Worm (Caenorhabditis elegans): ENCODE data around the gene nhr-235.

Gene nhr-235

DNA sequence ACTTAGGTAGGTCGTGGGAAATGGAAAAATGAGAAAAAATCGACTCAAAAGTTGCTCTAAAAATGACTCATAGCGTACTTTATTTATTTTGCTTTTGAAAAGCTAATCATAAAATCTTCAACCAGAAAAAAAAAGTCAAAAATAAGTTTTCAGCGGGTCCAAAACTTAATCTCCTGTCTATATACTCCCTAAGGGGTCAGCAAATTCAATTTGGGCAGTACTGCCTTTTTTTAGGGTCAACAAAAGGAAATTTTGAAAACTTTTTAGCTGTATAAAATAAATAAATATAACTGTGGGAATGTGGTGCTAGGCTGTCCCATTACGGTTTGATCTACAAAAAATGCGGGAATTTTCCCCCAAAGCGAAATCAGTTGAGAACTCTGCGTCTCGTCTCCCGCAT, 28.9 kb downstream of the nhr-235 start:
- TF ChIP-seq unc-62 (GFP tag; optimal IDR thresholded peaks at IDR 0.05) = no peak

DNA sequence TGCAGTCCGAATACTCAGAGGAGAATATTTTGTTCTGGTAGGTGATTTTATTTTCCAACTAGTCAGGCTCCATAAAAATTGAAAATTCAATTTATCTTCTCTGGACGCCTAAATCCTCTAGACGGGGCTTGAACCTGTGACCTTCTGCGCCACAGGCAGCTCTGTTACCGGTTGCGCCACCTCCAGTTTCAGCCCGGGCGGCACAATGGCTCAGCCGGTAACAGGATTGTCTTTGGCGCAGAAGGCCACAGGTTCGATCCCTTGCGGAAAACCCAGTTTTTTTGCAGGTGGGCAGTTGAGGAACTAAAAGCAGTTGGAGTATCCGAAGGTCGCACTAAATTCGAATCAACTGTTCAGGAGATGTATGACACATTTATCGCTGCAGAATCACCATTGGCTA, 29.4 kb downstream of the nhr-235 start:
- no peak for TF ChIP-seq unc-62 (GFP tag; optimal IDR thresholded peaks at IDR 0.05)

DNA sequence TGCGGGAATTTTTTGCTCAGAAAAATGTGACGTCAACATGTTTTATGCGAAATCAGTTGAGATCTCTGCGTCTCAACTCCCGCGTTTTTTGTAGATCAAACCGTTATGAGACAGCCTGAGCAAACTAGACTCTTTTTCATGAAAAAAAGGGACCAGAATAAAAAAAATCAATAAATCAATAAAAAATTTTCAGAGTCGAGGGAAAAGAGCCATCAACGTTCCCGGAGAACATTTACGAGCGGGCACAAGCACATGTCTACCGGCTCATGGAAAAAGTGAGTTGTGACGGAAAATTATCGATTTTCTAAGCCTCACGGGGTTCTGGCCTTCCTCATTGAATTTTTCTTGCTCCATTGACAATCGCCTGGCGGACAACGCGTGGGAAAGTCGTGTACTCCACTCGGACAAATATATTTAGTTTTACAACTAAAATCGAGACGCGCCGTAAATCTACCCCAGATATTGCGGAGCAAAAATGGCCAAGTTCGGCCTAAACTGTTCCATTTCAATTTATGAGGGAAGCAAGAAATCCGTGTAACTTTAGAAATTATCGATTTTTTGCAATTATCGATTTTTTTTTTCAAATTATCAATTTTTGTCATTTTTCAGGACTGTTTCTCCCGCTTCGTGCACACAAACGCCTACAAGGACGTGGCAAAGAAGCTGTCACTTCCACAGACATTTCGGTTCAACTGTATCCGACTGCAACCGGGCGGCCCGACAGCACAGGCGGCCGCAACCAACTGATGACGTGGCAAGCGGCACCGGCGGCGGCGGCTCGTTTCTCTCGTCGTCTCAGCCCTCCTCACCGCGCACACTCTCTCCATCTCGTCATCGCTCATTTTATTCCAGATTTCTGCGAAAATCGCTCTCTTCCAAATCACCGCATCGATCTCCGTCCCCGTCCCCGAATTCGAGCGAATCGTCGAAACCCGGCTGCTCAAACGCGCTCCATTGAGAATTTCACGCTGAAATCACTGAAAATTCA, 30.7 kb downstream of the nhr-235 start:
- no peak for TF ChIP-seq unc-62 (GFP tag; optimal IDR thresholded peaks at IDR 0.05)

DNA sequence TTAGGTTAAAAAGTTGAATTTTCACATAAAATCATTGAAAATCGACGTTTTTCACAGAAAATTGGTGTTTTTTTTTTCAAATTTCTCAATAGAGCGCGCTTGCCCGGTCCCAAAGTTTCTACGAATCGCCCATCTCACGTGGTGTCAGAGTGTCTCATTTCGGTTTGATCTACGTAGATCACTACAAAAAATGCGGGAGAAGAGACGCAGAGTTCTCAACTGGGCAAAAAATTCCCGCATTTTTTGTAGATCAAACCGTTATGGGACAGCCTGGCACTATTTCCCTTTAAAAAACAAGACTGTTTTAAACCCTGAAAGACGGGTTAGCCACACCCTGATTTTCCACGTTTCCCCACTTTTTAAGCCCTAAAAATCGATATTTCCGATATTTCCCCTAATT, 31.4 kb downstream of the nhr-235 start:
- TF ChIP-seq unc-62 (GFP tag; optimal IDR thresholded peaks at IDR 0.05) = no peak

DNA sequence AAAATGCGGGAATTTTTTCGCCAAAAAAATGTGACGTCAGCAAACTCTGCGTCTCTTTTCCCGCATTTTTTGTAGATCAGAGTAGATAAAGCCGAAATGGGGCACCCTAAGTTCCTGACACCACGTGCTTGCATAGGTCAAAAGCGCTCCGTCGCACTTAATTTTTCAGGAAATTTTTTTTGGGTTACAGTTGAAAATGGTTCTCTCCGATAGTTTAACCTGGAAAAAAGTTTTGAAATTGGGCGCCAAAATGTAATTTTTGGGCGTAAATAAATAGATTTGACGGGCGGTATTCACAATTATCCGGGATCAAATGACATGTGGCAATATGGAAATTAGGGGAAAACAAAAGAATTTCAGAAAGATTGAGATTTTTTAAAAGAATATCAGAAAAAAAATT, 32.0 kb downstream of the nhr-235 start:
- no peak for TF ChIP-seq unc-62 (GFP tag; optimal IDR thresholded peaks at IDR 0.05)

DNA sequence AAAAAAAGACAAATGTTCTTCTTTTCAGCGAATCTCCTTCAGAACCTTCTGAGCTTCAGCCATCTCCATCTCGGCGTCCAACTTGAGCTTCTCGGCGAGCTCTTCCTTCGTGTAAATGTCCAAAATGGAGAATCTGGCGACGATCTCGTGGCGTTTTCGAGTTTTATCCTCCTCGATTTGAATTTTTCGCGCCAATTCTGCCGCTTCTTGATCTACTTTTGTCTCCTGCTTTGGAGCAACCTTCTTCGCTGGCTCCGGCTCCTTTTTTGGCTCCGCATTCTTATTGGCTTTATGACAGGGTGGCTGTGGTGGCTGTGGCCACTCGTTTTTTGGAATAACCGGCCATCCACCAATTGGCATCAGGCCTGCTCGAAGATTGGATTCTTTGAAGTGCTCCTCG, 32.8 kb downstream of the nhr-235 start:
- no peak for TF ChIP-seq unc-62 (GFP tag; optimal IDR thresholded peaks at IDR 0.05)

DNA sequence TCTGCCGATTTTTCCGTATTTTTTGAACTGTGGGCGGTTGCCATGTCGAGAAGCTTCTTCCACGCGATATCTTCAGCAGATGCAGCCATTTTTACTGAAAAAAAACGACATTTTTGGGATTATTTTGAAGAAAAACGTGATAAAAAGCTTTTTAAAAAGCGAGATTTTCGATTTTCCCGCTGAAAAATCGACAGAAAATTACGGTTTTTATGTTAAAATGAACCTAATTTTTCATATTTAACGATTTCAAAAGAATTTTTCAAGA, 37.2 kb downstream of the nhr-235 start, which contains the start of gene Y38E10A.22:
Y38E10A.22 (minus strand) TSS at position 101 of the 265 bp plus-strand sequence.
- no peak for TF ChIP-seq unc-62 (GFP tag; optimal IDR thresholded peaks at IDR 0.05)

DNA sequence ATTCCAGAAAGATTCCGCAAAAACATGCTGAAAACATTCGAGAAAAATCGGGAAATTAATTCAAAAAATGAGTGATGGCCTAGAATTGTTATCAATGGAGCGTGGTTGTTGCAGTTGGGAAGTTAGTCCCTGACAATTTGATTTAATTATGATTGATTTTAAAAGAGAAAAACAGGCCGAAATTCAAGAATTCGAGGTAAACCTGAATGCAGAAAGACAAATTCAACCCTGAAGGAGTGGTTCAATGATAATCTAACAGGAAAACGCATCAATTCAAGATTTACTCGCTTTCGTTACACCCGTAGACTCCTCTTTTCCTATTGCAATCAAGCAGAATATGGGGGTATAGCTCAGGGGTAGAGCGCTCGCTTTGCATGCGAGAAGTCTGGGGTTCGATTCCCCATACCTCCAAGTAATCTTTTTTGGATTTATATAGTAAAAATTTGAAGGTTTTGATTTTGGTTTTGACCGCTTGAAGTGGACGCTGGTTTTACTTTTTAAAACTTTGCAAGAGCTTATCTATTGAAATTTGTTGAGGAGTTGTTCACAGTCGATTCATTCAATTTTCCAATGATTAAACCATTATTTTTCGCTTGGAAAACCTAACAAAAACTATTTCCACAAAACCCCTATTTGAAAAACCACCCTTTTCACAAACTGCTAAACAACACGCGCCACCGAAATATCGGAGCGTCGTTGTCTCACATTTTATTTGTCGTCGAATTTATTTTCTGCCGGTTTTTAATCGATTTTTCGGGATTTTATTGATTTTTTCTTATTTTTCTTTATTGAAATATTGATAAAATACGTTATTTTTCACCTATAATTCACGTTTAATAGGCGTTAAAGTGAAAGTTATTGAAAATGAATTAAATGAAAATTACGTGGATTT, 37.8 kb downstream of the nhr-235 start:
- TF ChIP-seq unc-62 (GFP tag; optimal IDR thresholded peaks at IDR 0.05) = no peak

DNA sequence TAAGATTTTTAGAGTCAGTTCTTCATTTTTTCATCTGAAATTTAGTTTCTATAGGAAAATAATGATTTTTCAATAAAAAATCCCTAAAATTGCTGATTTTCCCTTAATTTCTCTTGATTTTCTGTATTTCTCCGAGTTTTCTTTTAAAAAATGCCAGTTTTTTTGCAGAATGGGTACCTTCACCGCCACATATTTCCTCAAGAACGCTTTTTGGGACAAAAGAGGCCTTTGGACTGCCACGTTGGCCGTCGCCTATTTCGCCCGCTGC, 38.3 kb downstream of the nhr-235 start, which contains the start of gene Y38E10A.24:
Y38E10A.24 (plus strand) TSS at position 169 of the 268 bp plus-strand sequence.
- TF ChIP-seq unc-62 (GFP tag; optimal IDR thresholded peaks at IDR 0.05) = no peak

DNA sequence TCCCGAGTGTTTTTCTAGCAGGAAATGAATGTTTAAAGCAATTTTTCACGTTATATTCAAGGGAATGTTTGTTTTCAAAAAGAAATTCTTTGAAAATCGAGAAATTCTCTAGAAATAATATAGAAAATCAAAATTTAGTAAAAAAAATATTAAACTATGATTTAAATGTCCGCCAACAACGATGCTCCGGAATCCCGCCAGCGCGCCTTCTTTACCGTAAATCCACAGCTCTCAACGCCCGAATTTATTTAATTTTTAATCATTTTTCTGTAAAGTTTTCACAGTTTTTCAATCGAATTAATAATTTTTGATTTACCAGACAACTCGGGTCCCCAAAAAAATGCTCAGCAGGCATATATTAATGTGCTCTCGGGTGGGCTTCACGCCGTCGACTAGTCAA, 39.2 kb downstream of the nhr-235 start, which contains the start of the genes Y38E10A.33 and cox-10:
Y38E10A.33 (minus strand) TSS at position 12 of the 400 bp plus-strand sequence.
cox-10 (plus strand) TSS at position 320 of the 400 bp plus-strand sequence.
- TF ChIP-seq unc-62 (GFP tag; optimal IDR thresholded peaks at IDR 0.05) = no peak

DNA sequence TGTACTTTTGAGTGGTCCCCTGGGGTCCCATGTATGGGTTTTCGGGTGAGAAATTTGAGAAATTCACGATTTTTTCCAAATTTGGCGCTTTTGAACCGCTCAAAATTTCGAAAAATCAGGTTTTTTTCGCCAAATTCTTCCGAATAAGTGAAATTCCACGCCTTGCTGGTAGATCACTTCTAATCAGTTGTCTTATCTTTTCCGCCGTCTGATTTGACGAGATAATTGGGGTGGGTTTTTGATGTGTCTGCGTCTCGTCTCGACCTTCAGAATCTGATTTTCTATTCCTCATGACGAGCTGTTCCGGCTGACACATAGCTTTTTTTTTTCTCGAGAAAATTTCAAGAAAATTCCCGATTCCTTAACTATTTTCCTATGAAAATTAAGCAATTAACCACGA, 48.9 kb downstream of the nhr-235 start:
- TF ChIP-seq unc-62 (GFP tag; optimal IDR thresholded peaks at IDR 0.05) = no peak

DNA sequence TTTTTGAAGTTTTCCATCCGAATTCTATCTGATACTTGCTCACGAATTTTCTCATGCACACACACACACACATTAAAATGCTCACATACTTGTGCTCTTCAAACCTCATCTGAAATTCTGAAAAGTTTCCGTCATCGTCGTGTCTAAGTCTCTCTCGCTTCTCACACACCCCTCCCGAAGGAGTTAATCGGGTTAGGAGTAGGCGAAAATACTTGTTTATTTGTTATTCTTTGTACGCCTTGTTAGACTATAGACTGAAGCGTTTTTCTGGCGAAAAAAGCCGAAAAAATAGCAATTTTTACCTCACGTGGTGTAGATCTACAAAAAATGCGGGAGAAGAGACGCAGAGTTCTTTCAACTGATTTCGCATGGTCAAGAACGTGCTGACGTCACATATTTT, 50.4 kb downstream of the nhr-235 start:
- no peak for TF ChIP-seq unc-62 (GFP tag; optimal IDR thresholded peaks at IDR 0.05)

DNA sequence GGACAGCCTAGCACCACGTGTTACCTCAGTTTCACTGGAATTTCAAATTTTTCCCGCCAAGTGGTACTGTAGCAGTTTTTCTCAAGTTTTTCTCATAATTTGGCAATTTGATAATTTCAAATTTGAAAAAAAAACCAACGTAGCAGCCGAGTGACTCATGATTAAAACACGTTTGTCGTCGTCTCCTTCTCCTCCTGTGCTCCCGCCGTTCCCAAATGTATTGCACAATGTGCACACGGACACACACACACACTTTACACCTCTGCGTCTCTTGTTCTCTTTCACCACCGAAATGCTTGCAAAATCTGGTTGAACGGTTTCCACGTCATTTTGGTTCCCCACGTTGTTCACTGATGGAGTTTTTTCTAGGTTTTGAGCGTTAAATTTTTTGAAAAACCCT, 50.9 kb downstream of the nhr-235 start:
- no peak for TF ChIP-seq unc-62 (GFP tag; optimal IDR thresholded peaks at IDR 0.05)
